Fruit fly (Drosophila melanogaster): ENCODE measurements around the gene Or85f.

The Or85f gene

DNA sequence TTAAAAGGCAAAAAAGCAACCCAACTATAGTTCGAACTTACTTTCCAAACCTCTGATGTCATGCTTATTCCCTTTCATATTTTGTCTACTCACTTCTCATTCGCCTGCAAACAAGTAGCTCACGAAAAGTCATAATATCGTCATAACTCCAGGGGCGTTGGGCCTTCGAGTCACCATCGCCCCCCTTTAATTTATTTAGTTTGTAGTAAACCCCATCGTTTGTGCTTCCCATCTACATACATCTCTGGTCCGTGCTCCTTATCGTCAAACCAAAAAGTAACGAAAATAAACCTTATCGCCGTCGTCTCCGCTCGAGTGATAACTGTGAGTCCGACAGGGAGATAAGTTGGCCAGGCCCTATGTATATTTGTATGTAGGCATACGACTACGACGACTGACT, 31.0 kb downstream of the Or85f start (continued):
- peak; percentile 88 for TF ChIP-seq cwo (GFP tag; optimal IDR thresholded peaks at IDR 0.05)
- TF ChIP-seq so (GFP tag; IDR thresholded peaks at IDR 0.05), result 0 out of 3 replicates have a peak, but pooled peaks have one; percentile 27
- TF ChIP-seq CG8944 (GFP tag; optimal IDR thresholded peaks at IDR 0.05), result peak; percentile 51
- no peak for TF ChIP-seq sna (GFP tag; IDR thresholded peaks at IDR 0.05; ENCODE audit: partially characterized antibody)
- TF ChIP-seq dati (GFP tag; IDR thresholded peaks at IDR 0.05), result no peak
- no peak for TF ChIP-seq CG6791 (GFP tag; IDR thresholded peaks at IDR 0.05; ENCODE audit: partially characterized antibody)
- no peak for TF ChIP-seq mld (GFP tag; IDR thresholded peaks at IDR 0.05; ENCODE audit: partially characterized antibody)
- peak; percentile 90 for TF ChIP-seq sens (GFP tag)
- TF ChIP-seq CG11560 (tag; IDR thresholded peaks at IDR 0.05), result no peak
- peak; percentile 85 for TF ChIP-seq Meics (GFP tag; optimal IDR thresholded peaks at IDR 0.05)
- TF ChIP-seq Adf1 (GFP tag; IDR thresholded peaks at IDR 0.05), result peak; percentile 24; the same call in 1 of the 2 replicates
- TF ChIP-seq Fer1 (GFP tag; optimal IDR thresholded peaks at IDR 0.05), result peak; percentile 87
- TF ChIP-seq h (optimal IDR thresholded peaks at IDR 0.05), result no peak
- peak; percentile 92 for TF ChIP-seq CG34376 (GFP tag; optimal IDR thresholded peaks at IDR 0.05)
- TF ChIP-seq CG4328 (GFP tag; optimal IDR thresholded peaks at IDR 0.05), result peak; percentile 32
- peak; percentile 16 for TF ChIP-seq CG4820 (GFP tag; optimal IDR thresholded peaks at IDR 0.05)
- no peak for TF ChIP-seq sc (optimal IDR thresholded peaks at IDR 0.05)
- no peak for TF ChIP-seq sc (GFP tag; optimal IDR thresholded peaks at IDR 0.05)
- TF ChIP-seq CG8765 (GFP tag; IDR thresholded peaks at IDR 0.05), result peak; percentile 43; the same call in 1 of the 2 replicates
- peak; percentile 81 for TF ChIP-seq CG15514 (GFP tag; optimal IDR thresholded peaks at IDR 0.05)
- TF ChIP-seq Dip3 (GFP tag; optimal IDR thresholded peaks at IDR 0.05), result peak; percentile 66
- TF ChIP-seq jumu (GFP tag; optimal IDR thresholded peaks at IDR 0.05), result peak; percentile 34
- TF ChIP-seq tap (tag; optimal IDR thresholded peaks at IDR 0.05), result peak; percentile 56
- no peak for TF ChIP-seq Kr (GFP tag; optimal IDR thresholded peaks at IDR 0.05)
- peak; percentile 79 for TF ChIP-seq caup (GFP tag; optimal IDR thresholded peaks at IDR 0.05; ENCODE audit: severe bottlenecking)
- no peak for TF ChIP-seq Spps (tag; optimal IDR thresholded peaks at IDR 0.05)
- 0 out of 3 replicates have a peak, but pooled peaks have one; percentile 34 for TF ChIP-seq CG6175 (GFP tag; IDR thresholded peaks at IDR 0.05)
- peak; percentile 13 for TF ChIP-seq CG33213 (GFP tag; optimal IDR thresholded peaks at IDR 0.05)
- no peak for TF ChIP-seq gsb (GFP tag; IDR thresholded peaks at IDR 0.05)
- TF ChIP-seq CG17359 (tag; optimal IDR thresholded peaks at IDR 0.05), result peak; percentile 80
- TF ChIP-seq CG14710 (tag; optimal IDR thresholded peaks at IDR 0.05), result peak; percentile 14
- TF ChIP-seq CG15601 (tag; optimal IDR thresholded peaks at IDR 0.05), result peak; percentile 66
- TF ChIP-seq CG30403 (GFP tag; optimal IDR thresholded peaks at IDR 0.05), result peak; percentile 40
- no peak for TF ChIP-seq CG15073 (GFP tag; optimal IDR thresholded peaks at IDR 0.05)
- TF ChIP-seq Lpt (GFP tag; optimal IDR thresholded peaks at IDR 0.05), result no peak
- peak; percentile 7 for TF ChIP-seq CG4424 (GFP tag; optimal IDR thresholded peaks at IDR 0.05)
- TF ChIP-seq CG12769 (tag; optimal IDR thresholded peaks at IDR 0.05), result peak; percentile 89
- peak; percentile 82 for TF ChIP-seq CG15269 (tag; optimal IDR thresholded peaks at IDR 0.05)
- peak; percentile 50 for TF ChIP-seq fu2 (GFP tag; optimal IDR thresholded peaks at IDR 0.05)
- TF ChIP-seq otp (GFP tag; IDR thresholded peaks at IDR 0.05), result peak; percentile 62; the same call in 1 of the 3 replicates
- peak; percentile 55 for TF ChIP-seq unpg (GFP tag; optimal IDR thresholded peaks at IDR 0.05)
- TF ChIP-seq BtbVII (GFP tag; optimal IDR thresholded peaks at IDR 0.05), result peak; percentile 79
- peak; percentile 4 for TF ChIP-seq Ssrp (tag; optimal IDR thresholded peaks at IDR 0.05)
- TF ChIP-seq CG1233 (GFP tag; optimal IDR thresholded peaks at IDR 0.05), result peak; percentile 30
- peak; percentile 58 for TF ChIP-seq CG15696 (tag; optimal IDR thresholded peaks at IDR 0.05)
- TF ChIP-seq Doc2 (GFP tag; IDR thresholded peaks at IDR 0.05), result no peak
- peak; percentile 9; the same call in 1 of the 2 replicates for TF ChIP-seq sens-2 (GFP tag; IDR thresholded peaks at IDR 0.05)
- TF ChIP-seq CG12299 (tag; optimal IDR thresholded peaks at IDR 0.05), result peak; percentile 5
- TF ChIP-seq CG33557 (GFP tag; optimal IDR thresholded peaks at IDR 0.05), result peak; percentile 31
- no peak for TF ChIP-seq HmgD (GFP tag; optimal IDR thresholded peaks at IDR 0.05)
- TF ChIP-seq Camta (GFP tag; optimal IDR thresholded peaks at IDR 0.05), result peak; percentile 31
